Worm (Caenorhabditis elegans): ENCODE data around the gene bcc-1.

DNA sequence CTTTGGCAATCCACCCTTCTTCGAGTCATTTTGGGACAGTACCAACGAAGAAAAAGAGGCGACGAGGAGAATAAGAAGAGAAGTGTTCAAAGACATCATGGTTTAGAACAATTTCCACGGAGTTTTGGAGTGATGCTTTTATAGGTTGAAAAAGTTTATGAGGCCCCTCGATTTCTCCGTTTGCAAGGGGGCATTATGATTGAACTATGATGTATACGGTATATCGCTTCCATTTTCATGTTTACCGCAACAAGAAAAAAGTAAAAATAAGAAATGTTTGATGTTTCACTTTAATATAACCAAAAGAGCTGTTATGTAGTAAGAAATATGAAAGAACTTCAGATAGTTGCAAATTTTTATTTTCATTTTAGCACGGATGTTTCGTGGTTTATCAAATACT lies 9.0 kb upstream of the bcc-1 start, which contains the start of gene srlf-18:
- no peak for TF ChIP-seq him-1 (tag; optimal IDR thresholded peaks at IDR 0.05)
- TF ChIP-seq W03F9.2 (tag; optimal IDR thresholded peaks at IDR 0.05): no peak
